Worm (Caenorhabditis elegans) whole organism, early embryonic: ENCODE data around the gene spp-16.

Source experiments
- ama-1 ChIP-seq: fragments of 150-350 bp; optimal IDR thresholded peaks from 2 replicates; lab custom pipeline; 2014
- flt-1 ChIP-seq: fragments of 200-800 bp; sonication (Bioruptor generic); IDR thresholded peaks from 2 replicates; pipeline ENCODE4 v1.3.6; 2022; ENCODE audit warnings: missing genetic modification characterization, missing compliant biosample characterization
- scrt-1 ChIP-seq: fragments of 200-800 bp; sonication (Bioruptor generic); IDR thresholded peaks from 2 replicates; pipeline ENCODE4 v1.3.6; 2022; ENCODE audit warnings: missing genetic modification characterization, missing compliant biosample characterization
- tbx-11 ChIP-seq: fragments of 200-800 bp; sonication (Bioruptor generic); IDR thresholded peaks from 2 replicates; pipeline ENCODE4 v1.3.6; 2022; ENCODE audit warnings: missing genetic modification characterization, missing compliant biosample characterization
- tbx-37 ChIP-seq: fragments of 200-800 bp; sonication (Bioruptor generic); conservative IDR thresholded peaks from 2 replicates; pipeline ENCODE4 v1.3.6; 2022; ENCODE audit warnings: missing genetic modification reagents, missing genetic modification characterization, missing compliant biosample characterization
- tra-4 ChIP-seq: sonication (generic microtip); optimal IDR thresholded peaks from 2 replicates; lab custom pipeline; 2017; ENCODE audit warnings: missing genetic modification characterization, missing compliant biosample characterization

- no peak for TF ChIP-seq scrt-1 (GFP tag; lab: Robert Waterston, UW)
- TF ChIP-seq tra-4 (tag; lab: Kevin White, UChicago) = no peak
- no peak for TF ChIP-seq flt-1 (GFP tag; lab: Robert Waterston, UW)
- TF ChIP-seq ama-1 (lab: Kevin White, UChicago) = no peak
- TF ChIP-seq tbx-11 (GFP tag; lab: Robert Waterston, UW) = no peak
- no peak for TF ChIP-seq tbx-37 (GFP tag; lab: Robert Waterston, UW)
Observed at ce11 chrV:10932411-10932810, 31.3 kb upstream of the spp-16 start, which contains the start of gene F58B4.5.
